Fruit fly (Drosophila melanogaster) whole organism, embryonic: Measurements from ENCODE around the gene Pdhb.

Experiments
- Abd-B ChIP-seq: fragments of 200-800 bp; sonication (Bioruptor generic); optimal IDR thresholded peaks from 2 replicates; lab custom pipeline; 2018; ENCODE audit warnings: missing biosample characterization, mild to moderate bottlenecking, missing genetic modification characterization, moderate library complexity
- CG10209 ChIP-seq: fragments of 200-800 bp; sonication (Bioruptor generic); optimal IDR thresholded peaks from 3 replicates; lab custom pipeline; 2017; ENCODE audit warnings: missing biosample characterization, mild to moderate bottlenecking, missing genetic modification characterization, missing genetic modification reagents
- CG10267 ChIP-seq: fragments of 200-800 bp; sonication (Bioruptor generic); optimal IDR thresholded peaks from 2 replicates; lab custom pipeline; 2018; ENCODE audit warnings: missing biosample characterization, mild to moderate bottlenecking, missing genetic modification characterization, moderate library complexity
- CG10654 ChIP-seq: fragments of 200-800 bp; sonication (Bioruptor generic); optimal IDR thresholded peaks from 2 replicates; lab custom pipeline; 2016; ENCODE audit warnings: missing biosample characterization, missing genetic modification characterization
- CG11093 ChIP-seq: fragments of 200-800 bp; sonication (Bioruptor generic); IDR thresholded peaks from 3 replicates; pipeline ENCODE4 v1.3.6; 2022; ENCODE audit warnings: missing biosample characterization, missing genetic modification characterization
- CG11696 ChIP-seq: fragments of 200-800 bp; sonication (Bioruptor generic); IDR thresholded peaks from 2 replicates; pipeline ENCODE4 v1.3.6; 2022; ENCODE audit warnings: missing biosample characterization, missing genetic modification characterization
- CG12104 ChIP-seq: fragments of 200-800 bp; sonication (Bioruptor generic); optimal IDR thresholded peaks from 3 replicates; lab custom pipeline; 2016; ENCODE audit warnings: missing biosample characterization, missing genetic modification characterization
- CG12744 ChIP-seq: fragments of 200-800 bp; sonication (Bioruptor generic); optimal IDR thresholded peaks from 2 replicates; lab custom pipeline; 2016; ENCODE audit warnings: missing biosample characterization, missing genetic modification characterization
- CG15479 ChIP-seq: fragments of 200-800 bp; sonication (Bioruptor generic); optimal IDR thresholded peaks from 3 replicates; lab custom pipeline; 2019; ENCODE audit warnings: missing biosample characterization, mild to moderate bottlenecking, missing genetic modification characterization, moderate library complexity
- CG15601 ChIP-seq: fragments of 200-800 bp; sonication (Bioruptor generic); optimal IDR thresholded peaks from 3 replicates; lab custom pipeline; 2019; ENCODE audit warnings: missing biosample characterization, mild to moderate bottlenecking, missing genetic modification characterization, moderate library complexity
- CG2120 ChIP-seq: fragments of 200-800 bp; sonication (Bioruptor generic); optimal IDR thresholded peaks from 3 replicates; lab custom pipeline; 2016; ENCODE audit warnings: missing biosample characterization, missing genetic modification characterization
- CG2712 ChIP-seq: fragments of 200-800 bp; optimal IDR thresholded peaks from 3 replicates; lab custom pipeline; 2019; ENCODE audit warnings: missing biosample characterization, mild to moderate bottlenecking, missing genetic modification characterization, moderate library complexity
- CG4854 ChIP-seq: fragments of 200-800 bp; sonication (Bioruptor generic); optimal IDR thresholded peaks from 2 replicates; lab custom pipeline; 2016; ENCODE audit warnings: missing biosample characterization, missing genetic modification characterization, inconsistent platforms
- CG6272 ChIP-seq: fragments of 200-800 bp; sonication (Bioruptor generic); IDR thresholded peaks from 2 replicates; pipeline ENCODE4 v1.3.6; 2022; ENCODE audit warnings: missing biosample characterization, missing genetic modification characterization
- CG6791 ChIP-seq: fragments of 200-800 bp; sonication (Bioruptor generic); IDR thresholded peaks from 3 replicates; pipeline ENCODE4 v1.3.6; 2022; ENCODE audit warnings: missing biosample characterization, missing genetic modification characterization; ENCODE audit not compliant: partially characterized antibody
- CG6813 ChIP-seq: fragments of 200-800 bp; sonication (Bioruptor generic); optimal IDR thresholded peaks from 2 replicates; lab custom pipeline; 2017; ENCODE audit warnings: missing biosample characterization, missing genetic modification characterization, mild to moderate bottlenecking, moderate library complexity, missing genetic modification reagents
- CG6854 ChIP-seq: fragments of 200-800 bp; sonication (Bioruptor generic); optimal IDR thresholded peaks from 3 replicates; lab custom pipeline; 2017; ENCODE audit warnings: missing biosample characterization, mild to moderate bottlenecking, missing genetic modification characterization
- CG9797 ChIP-seq: fragments of 200-800 bp; sonication (Bioruptor generic); optimal IDR thresholded peaks from 3 replicates; lab custom pipeline; 2018; ENCODE audit warnings: missing biosample characterization, mild to moderate bottlenecking, missing genetic modification characterization
- CTCF ChIP-seq: fragments of 200-800 bp; sonication (Bioruptor generic); optimal IDR thresholded peaks from 2 replicates; lab custom pipeline; 2017; ENCODE audit warnings: missing biosample characterization, mild to moderate bottlenecking, missing genetic modification characterization, moderate library complexity
- CoRest ChIP-seq: fragments of 200-800 bp; sonication (Bioruptor generic); optimal IDR thresholded peaks from 3 replicates; lab custom pipeline; 2018; ENCODE audit warnings: missing biosample characterization, mild to moderate bottlenecking, missing genetic modification characterization, moderate library complexity
- Dad ChIP-seq: fragments of 200-800 bp; sonication (Bioruptor generic); optimal IDR thresholded peaks from 3 replicates; lab custom pipeline; 2016; ENCODE audit warnings: missing biosample characterization, missing genetic modification characterization
- Dip2 ChIP-seq: fragments of 200-800 bp; sonication (Bioruptor generic); IDR thresholded peaks from 2 replicates; pipeline ENCODE4 v1.3.6; 2022; ENCODE audit warnings: missing biosample characterization, missing genetic modification characterization
- Dll ChIP-seq: fragments of 200-800 bp; sonication (Bioruptor generic); IDR thresholded peaks from 4 replicates; pipeline ENCODE4 v1.3.6; 2022; ENCODE audit warnings: missing biosample characterization, missing genetic modification characterization; ENCODE audit not compliant: partially characterized antibody
- HLH4C ChIP-seq: fragments of 200-800 bp; sonication (Bioruptor generic); IDR thresholded peaks from 3 replicates; pipeline ENCODE4 v1.3.6; 2022; ENCODE audit warnings: missing biosample characterization, missing genetic modification characterization; ENCODE audit not compliant: partially characterized antibody
- HLHmδ ChIP-seq: fragments of 200-800 bp; sonication (Bioruptor generic); optimal IDR thresholded peaks from 2 replicates; lab custom pipeline; 2018; ENCODE audit warnings: missing biosample characterization, mild to moderate bottlenecking, missing genetic modification characterization, moderate library complexity
- HmgD ChIP-seq: fragments of 200-800 bp; sonication (Bioruptor generic); optimal IDR thresholded peaks from 3 replicates; lab custom pipeline; 2016; ENCODE audit warnings: missing biosample characterization, missing genetic modification characterization
- Hr39 ChIP-seq: fragments of >200 bp; optimal IDR thresholded peaks from 2 replicates; lab custom pipeline; 2017
- MESR4 ChIP-seq: fragments of 200-800 bp; sonication (Bioruptor generic); optimal IDR thresholded peaks from 2 replicates; lab custom pipeline; 2018; ENCODE audit warnings: missing biosample characterization, mild to moderate bottlenecking, missing genetic modification characterization, moderate library complexity
- NFAT ChIP-seq: fragments of 200-800 bp; sonication (Bioruptor generic); IDR thresholded peaks from 2 replicates; pipeline ENCODE4 v1.3.6; 2022; ENCODE audit warnings: missing biosample characterization, missing genetic modification characterization
- NfI ChIP-seq: fragments of 200-800 bp; sonication (Bioruptor generic); optimal IDR thresholded peaks from 3 replicates; lab custom pipeline; 2018; ENCODE audit warnings: missing biosample characterization, mild to moderate bottlenecking, missing genetic modification characterization, moderate library complexity
- PHDP ChIP-seq: fragments of 200-800 bp; sonication (Bioruptor generic); optimal IDR thresholded peaks from 3 replicates; lab custom pipeline; 2018; ENCODE audit warnings: missing biosample characterization, mild to moderate bottlenecking, missing genetic modification characterization, moderate library complexity
- Six4 ChIP-seq: fragments of 200-800 bp; sonication (Bioruptor generic); optimal IDR thresholded peaks from 2 replicates; lab custom pipeline; 2016; ENCODE audit warnings: missing biosample characterization, missing genetic modification characterization
- Trl ChIP-seq, 3 experiments: fragments of >200 bp in 2 of 3; fragments of 200-800 bp in 1 of 3; sonication (Bioruptor generic) in 1 of 3; optimal IDR thresholded peaks; 2 replicates in 1 of 3; 3 replicates in 2 of 3; lab custom pipeline; 2016 to 2017; ENCODE audit warnings: missing biosample characterization in 1 of 3, missing genetic modification characterization in 1 of 3
- ap ChIP-seq: fragments of 200-800 bp; sonication (Bioruptor generic); IDR thresholded peaks from 2 replicates; pipeline ENCODE4 v1.3.6; 2022; ENCODE audit warnings: missing biosample characterization, missing genetic modification characterization
- ash1 ChIP-seq: fragments of 200-800 bp; sonication (Bioruptor generic); optimal IDR thresholded peaks from 2 replicates; lab custom pipeline; 2018; ENCODE audit warnings: missing biosample characterization, mild to moderate bottlenecking, missing genetic modification characterization
- en ChIP-seq: fragments of 200-800 bp; sonication (Bioruptor generic); optimal IDR thresholded peaks from 2 replicates; lab custom pipeline; 2016; ENCODE audit warnings: missing biosample characterization, missing genetic modification characterization
- gem ChIP-seq: fragments of 200-800 bp; sonication (Bioruptor generic); optimal IDR thresholded peaks from 2 replicates; lab custom pipeline; 2019; ENCODE audit warnings: missing biosample characterization, mild to moderate bottlenecking, missing genetic modification characterization, moderate library complexity
- hb ChIP-seq: fragments of 200-800 bp; sonication (Bioruptor generic); IDR thresholded peaks from 3 replicates; pipeline ENCODE4 v1.3.6; 2022; ENCODE audit warnings: missing biosample characterization, missing genetic modification characterization; ENCODE audit not compliant: partially characterized antibody
- insv ChIP-seq, 2 experiments: fragments of 200-800 bp; sonication (Bioruptor generic); optimal IDR thresholded peaks; 3 replicates each; lab custom pipeline; 2016 to 2018; ENCODE audit warnings: missing biosample characterization in 2 of 2, missing genetic modification characterization in 2 of 2
- lov ChIP-seq, 2 experiments: fragments of 200-800 bp in 1 of 2; fragments of >200 bp in 1 of 2; sonication (Bioruptor generic) in 1 of 2; IDR thresholded peaks in 1 of 2; optimal IDR thresholded peaks in 1 of 2; 2 replicates in 1 of 2; 3 replicates in 1 of 2; pipeline versions ENCODE4 v1.3.6 to Lab custom; 2017 to 2022; ENCODE audit warnings: missing biosample characterization in 1 of 2, missing genetic modification characterization in 1 of 2
- mld ChIP-seq: fragments of 200-800 bp; sonication (Bioruptor generic); IDR thresholded peaks from 3 replicates; pipeline ENCODE4 v1.3.6; 2022; ENCODE audit warnings: missing biosample characterization, missing genetic modification characterization; ENCODE audit not compliant: partially characterized antibody
- peb ChIP-seq: fragments of 200-800 bp; sonication (Bioruptor generic); IDR thresholded peaks from 2 replicates; pipeline ENCODE4 v1.3.6; 2022; ENCODE audit warnings: missing biosample characterization, missing genetic modification characterization
- pros ChIP-seq: fragments of 200-800 bp; sonication (Bioruptor generic); optimal IDR thresholded peaks from 3 replicates; lab custom pipeline; 2019; ENCODE audit warnings: missing biosample characterization, mild to moderate bottlenecking, missing genetic modification characterization, moderate library complexity
- sob ChIP-seq: fragments of 200-800 bp; sonication (Bioruptor generic); IDR thresholded peaks from 2 replicates; pipeline ENCODE4 v1.3.6; 2022; ENCODE audit warnings: missing biosample characterization, missing genetic modification characterization
- ssp ChIP-seq: fragments of 200-800 bp; sonication (Bioruptor generic); IDR thresholded peaks from 2 replicates; pipeline ENCODE4 v1.3.6; 2022; ENCODE audit warnings: missing biosample characterization, missing genetic modification characterization
- ttk ChIP-seq: fragments of 200-800 bp; sonication (Bioruptor generic); IDR thresholded peaks from 2 replicates; pipeline ENCODE4 v2.1.2; 2022; ENCODE audit warnings: missing biosample characterization, missing genetic modification characterization
- tx ChIP-seq: fragments of 200-800 bp; sonication (Bioruptor generic); optimal IDR thresholded peaks from 2 replicates; lab custom pipeline; 2016; ENCODE audit warnings: missing biosample characterization, missing genetic modification characterization
- usp ChIP-seq: fragments of >200 bp; optimal IDR thresholded peaks from 2 replicates; lab custom pipeline; 2017; ENCODE audit warnings: missing biosample characterization, missing genetic modification characterization

Pdhb gene

dm6 chr3R:29122817-29123611 is 10.1 kb downstream of the Pdhb start, which contains the start of the genes yem and Ctl2 (continued):
- TF ChIP-seq PHDP (tag; lab: Kevin White, UChicago) = peak; percentile 56
- TF ChIP-seq CG11696 = no peak
- TF ChIP-seq Dad (GFP tag; lab: Kevin White, UChicago) = peak; percentile 86
- no peak for TF ChIP-seq hb
- no peak for TF ChIP-seq CTCF (GFP tag; lab: Kevin White, UChicago)
- peak; percentile 75 for TF ChIP-seq Hr39 (lab: Kevin White, UChicago)
- peak; percentile 51 for TF ChIP-seq CG4854 (GFP tag; lab: Kevin White, UChicago)
- peak; percentile 42 for TF ChIP-seq Six4 (GFP tag; lab: Kevin White, UChicago)
- TF ChIP-seq mld = peak; percentile 39; the same call in 1 of the 3 replicates
- TF ChIP-seq ttk (GFP tag; lab: Robert Waterston, UW) = peak; percentile 37; the same call in 1 of the 2 replicates
- TF ChIP-seq Dll = no peak
- TF ChIP-seq CG10654 = peak; percentile 45
- peak; percentile 37 for TF ChIP-seq CG9797 (GFP tag; lab: Kevin White, UChicago)
- peak; percentile 13 to 38 for TF ChIP-seq insv (GFP tag; optimal IDR thresholded peaks at IDR 0.05; lab: Kevin White, UChicago)
- TF ChIP-seq usp = no peak
- peak; percentile 41 for TF ChIP-seq MESR4 (GFP tag; lab: Kevin White, UChicago)
- TF ChIP-seq gem (tag; lab: Kevin White, UChicago) = peak; percentile 71
- peak; percentile 86 for TF ChIP-seq tx (GFP tag; lab: Kevin White, UChicago)
- TF ChIP-seq CG6813 (GFP tag; lab: Kevin White, UChicago) = no peak
- TF ChIP-seq pros (GFP tag; lab: Kevin White, UChicago) = no peak
- peak; percentile 22; the same call in 1 of the 2 replicates for TF ChIP-seq peb (GFP tag; lab: Robert Waterston, UW)
- peak; percentile 75 for TF ChIP-seq sob (GFP tag; lab: Robert Waterston, UW)
- TF ChIP-seq ap (GFP tag; lab: Robert Waterston, UW) = no peak
- peak; percentile 34 for TF ChIP-seq en (GFP tag; lab: Kevin White, UChicago)
- TF ChIP-seq CoRest (tag; lab: Kevin White, UChicago) = peak; percentile 83
- peak; percentile 29; the same call in 1 of the 3 replicates for TF ChIP-seq CG6791 (GFP tag; lab: Robert Waterston, UW)
- peak; percentile 67; the same call in 1 of the 2 replicates for TF ChIP-seq CG6272 (GFP tag; lab: Robert Waterston, UW)
- peak; percentile 92 for TF ChIP-seq CG2120 (GFP tag; lab: Kevin White, UChicago)
- TF ChIP-seq HmgD (GFP tag; lab: Kevin White, UChicago) = peak; percentile 64
- TF ChIP-seq Abd-B (GFP tag; lab: Kevin White, UChicago) = peak; percentile 76
- TF ChIP-seq CG10209 = peak; percentile 46
- TF ChIP-seq CG6854 (GFP tag; lab: Kevin White, UChicago) = no peak
- no peak for TF ChIP-seq HLH4C (GFP tag; lab: Robert Waterston, UW)
- TF ChIP-seq lov (optimal IDR thresholded peaks at IDR 0.05; lab: Kevin White, UChicago) = no peak
- TF ChIP-seq lov (GFP tag; IDR thresholded peaks at IDR 0.05; lab: Robert Waterston, UW) = peak; percentile 16; the same call in 1 of the 3 replicates
- peak; percentile 57 for TF ChIP-seq ash1 (GFP tag; lab: Kevin White, UChicago)
- TF ChIP-seq Dip2 (GFP tag; lab: Robert Waterston, UW) = no peak
- TF ChIP-seq HLHmδ (GFP tag; lab: Kevin White, UChicago) = peak; percentile 81
- TF ChIP-seq CG2712 (tag; lab: Kevin White, UChicago) = peak; percentile 68
- peak; percentile 80 for TF ChIP-seq CG12744 (GFP tag; lab: Kevin White, UChicago)
- peak; percentile 79 for TF ChIP-seq ssp (GFP tag; lab: Robert Waterston, UW)
- TF ChIP-seq NFAT (GFP tag; lab: Robert Waterston, UW) = peak; percentile 89
- peak; percentile 44 for TF ChIP-seq NfI (GFP tag; lab: Kevin White, UChicago)
- TF ChIP-seq CG15601 (tag; lab: Kevin White, UChicago) = peak; percentile 43
- no peak for TF ChIP-seq CG15479 (GFP tag; lab: Kevin White, UChicago)
- peak; percentile 52 for TF ChIP-seq CG12104 (GFP tag; lab: Kevin White, UChicago)
- TF ChIP-seq CG10267 (tag; lab: Kevin White, UChicago) = peak; percentile 95
- no peak for TF ChIP-seq Trl (optimal IDR thresholded peaks at IDR 0.05; lab: Kevin White, UChicago)
- peak; percentile 83 for TF ChIP-seq Trl (GFP tag; optimal IDR thresholded peaks at IDR 0.05; lab: Kevin White, UChicago)
- no peak; the same call in 2 of the 3 replicates for TF ChIP-seq CG11093 (GFP tag; lab: Robert Waterston, UW)
